Fruit fly (Drosophila melanogaster) whole organism, wandering third instar larva: ENCODE measurements around the gene CG5167.
A peak's percentile ranks its signal among the peaks of the same experiment; 100 is the strongest.

Experiments
- CG9705 ChIP-seq: fragments of 200-800 bp; sonication (Bioruptor generic); optimal IDR thresholded peaks from 2 replicates; lab custom pipeline; 2018; ENCODE audit warnings: missing biosample characterization, mild to moderate bottlenecking, missing genetic modification characterization
- CrebA ChIP-seq: fragments of 200-800 bp; sonication (Bioruptor generic); optimal IDR thresholded peaks from 2 replicates; lab custom pipeline; 2016; ENCODE audit warnings: missing biosample characterization, mild to moderate bottlenecking, missing genetic modification characterization, borderline replicate concordance
- Dif ChIP-seq: fragments of 200-275, 200-300 bp; sonication (Bioruptor generic); optimal IDR thresholded peaks from 2 replicates; lab custom pipeline; 2018; ENCODE audit warnings: missing biosample characterization, missing genetic modification characterization; ENCODE audit not compliant: partially characterized antibody
- GATAd ChIP-seq: sonication (Bioruptor generic); optimal IDR thresholded peaks from 2 replicates; lab custom pipeline; 2016; ENCODE audit warnings: missing biosample characterization, missing genetic modification characterization
- HLH106 ChIP-seq: fragments of 200-800 bp; optimal IDR thresholded peaks from 3 replicates; lab custom pipeline; 2019; ENCODE audit warnings: missing biosample characterization, mild to moderate bottlenecking, missing genetic modification characterization, moderate library complexity
- Hnf4 ChIP-seq: fragments of 200-800 bp; sonication (Bioruptor generic); optimal IDR thresholded peaks from 2 replicates; lab custom pipeline; 2016; ENCODE audit warnings: missing biosample characterization, mild to moderate bottlenecking, missing genetic modification characterization
- Hr83 ChIP-seq: fragments of 200-300 bp; sonication (Bioruptor generic); optimal IDR thresholded peaks from 2 replicates; lab custom pipeline; 2016; ENCODE audit warnings: missing biosample characterization, mild to moderate bottlenecking, missing genetic modification characterization, moderate library complexity; ENCODE audit not compliant: poor library complexity, severe bottlenecking
- Jra ChIP-seq: sonication (Bioruptor generic); optimal IDR thresholded peaks from 2 replicates; lab custom pipeline; 2016; ENCODE audit warnings: missing biosample characterization, missing genetic modification characterization
- Mio ChIP-seq: sonication (Bioruptor generic); optimal IDR thresholded peaks from 2 replicates; lab custom pipeline; 2016; ENCODE audit warnings: missing biosample characterization, missing genetic modification characterization
- N ChIP-seq: fragments of >200 bp; optimal IDR thresholded peaks from 2 replicates; lab custom pipeline; 2018; ENCODE audit warnings: missing biosample characterization, missing external identifiers, missing genetic modification characterization
- OdsH ChIP-seq: fragments of 200-800 bp; sonication (Bioruptor generic); optimal IDR thresholded peaks from 2 replicates; lab custom pipeline; 2016; ENCODE audit warnings: missing biosample characterization, mild to moderate bottlenecking, missing genetic modification characterization
- Rel ChIP-seq, 2 experiments: fragments of 200-800 bp; sonication (Bioruptor generic) in 1 of 2; optimal IDR thresholded peaks; 2 replicates in 1 of 2; 3 replicates in 1 of 2; lab custom pipeline; 2016 to 2019; ENCODE audit warnings: mild to moderate bottlenecking in 2 of 2, missing biosample characterization in 2 of 2, missing genetic modification characterization in 2 of 2, moderate library complexity in 1 of 2
- Sp1 ChIP-seq: fragments of 200-800 bp; sonication (Bioruptor generic); optimal IDR thresholded peaks from 3 replicates; lab custom pipeline; 2019; ENCODE audit warnings: missing biosample characterization, mild to moderate bottlenecking, missing genetic modification characterization, moderate library complexity
- br ChIP-seq: fragments of 200-800 bp; sonication (Bioruptor generic); optimal IDR thresholded peaks from 2 replicates; lab custom pipeline; 2016; ENCODE audit warnings: missing biosample characterization, missing genetic modification characterization
- brk ChIP-seq: fragments of 200-800 bp; sonication (Bioruptor generic); optimal IDR thresholded peaks from 2 replicates; lab custom pipeline; 2016; ENCODE audit warnings: missing biosample characterization, mild to moderate bottlenecking, missing genetic modification characterization
- dl ChIP-seq, 2 experiments: fragments of 175-275, 200-275 bp in 1 of 2; fragments of 200-275 bp in 1 of 2; sonication (Bioruptor generic); optimal IDR thresholded peaks; lab custom pipeline; 2018; ENCODE audit warnings: mild to moderate bottlenecking in 2 of 2, missing biosample characterization in 2 of 2, missing genetic modification characterization in 2 of 2, moderate library complexity in 2 of 2; ENCODE audit not compliant: partially characterized antibody in 2 of 2, insufficient read depth in 1 of 2
- dmrt93B ChIP-seq: fragments of 200-800 bp; sonication (Bioruptor generic); optimal IDR thresholded peaks from 2 replicates; lab custom pipeline; 2018; ENCODE audit warnings: missing biosample characterization, mild to moderate bottlenecking, missing genetic modification characterization
- dsf ChIP-seq: sonication (Bioruptor generic); optimal IDR thresholded peaks from 2 replicates; lab custom pipeline; 2016; ENCODE audit warnings: missing biosample characterization, missing genetic modification characterization, borderline replicate concordance
- ey ChIP-seq: fragments of 200-800 bp; sonication (Bioruptor generic); optimal IDR thresholded peaks from 2 replicates; lab custom pipeline; 2016; ENCODE audit warnings: missing biosample characterization, missing genetic modification characterization
- foxo ChIP-seq, 2 experiments: fragments of 200-800 bp; sonication (Bioruptor generic); optimal IDR thresholded peaks; 2 replicates in 1 of 2; 3 replicates in 1 of 2; lab custom pipeline; 2016 to 2017; ENCODE audit warnings: missing biosample characterization in 2 of 2, missing genetic modification characterization in 2 of 2
- fru ChIP-seq: fragments of 200-800 bp; sonication (Bioruptor generic); optimal IDR thresholded peaks from 3 replicates; lab custom pipeline; 2016; ENCODE audit warnings: missing biosample characterization, mild to moderate bottlenecking, missing genetic modification characterization
- h ChIP-seq: fragments of 200-800 bp; sonication (Bioruptor generic); optimal IDR thresholded peaks from 3 replicates; lab custom pipeline; 2016; ENCODE audit warnings: missing biosample characterization, mild to moderate bottlenecking, missing genetic modification characterization
- jim ChIP-seq: fragments of 175-275, 200-325 bp; sonication (Bioruptor generic); optimal IDR thresholded peaks from 2 replicates; lab custom pipeline; 2016; ENCODE audit warnings: missing biosample characterization, mild to moderate bottlenecking, missing genetic modification characterization
- lola ChIP-seq: fragments of >200 bp; optimal IDR thresholded peaks from 2 replicates; lab custom pipeline; 2017; ENCODE audit warnings: missing biosample characterization, missing genetic modification characterization
- pan ChIP-seq: fragments of >200 bp; optimal IDR thresholded peaks from 2 replicates; lab custom pipeline; 2017
- psq ChIP-seq: fragments of 200-800 bp; sonication (Bioruptor generic); optimal IDR thresholded peaks from 3 replicates; lab custom pipeline; 2017; ENCODE audit warnings: missing biosample characterization, mild to moderate bottlenecking, missing genetic modification characterization, moderate library complexity
- rgr ChIP-seq: fragments of 200-800 bp; sonication (Bioruptor generic); optimal IDR thresholded peaks from 3 replicates; lab custom pipeline; 2016; ENCODE audit warnings: missing biosample characterization, mild to moderate bottlenecking, missing genetic modification characterization
- sv ChIP-seq: fragments of 200-800 bp; sonication (Bioruptor generic); optimal IDR thresholded peaks from 3 replicates; lab custom pipeline; 2016; ENCODE audit warnings: missing biosample characterization, missing genetic modification characterization
- tai ChIP-seq: sonication (Bioruptor generic); optimal IDR thresholded peaks from 2 replicates; lab custom pipeline; 2016; ENCODE audit warnings: missing biosample characterization, missing genetic modification characterization
- usp ChIP-seq: fragments of >200 bp; optimal IDR thresholded peaks from 2 replicates; lab custom pipeline; 2017; ENCODE audit warnings: missing biosample characterization, missing genetic modification characterization
- woc ChIP-seq: sonication (Bioruptor generic); optimal IDR thresholded peaks from 2 replicates; lab custom pipeline; 2016; ENCODE audit warnings: missing biosample characterization, mild to moderate bottlenecking, missing genetic modification characterization

CG5167 gene

DNA sequence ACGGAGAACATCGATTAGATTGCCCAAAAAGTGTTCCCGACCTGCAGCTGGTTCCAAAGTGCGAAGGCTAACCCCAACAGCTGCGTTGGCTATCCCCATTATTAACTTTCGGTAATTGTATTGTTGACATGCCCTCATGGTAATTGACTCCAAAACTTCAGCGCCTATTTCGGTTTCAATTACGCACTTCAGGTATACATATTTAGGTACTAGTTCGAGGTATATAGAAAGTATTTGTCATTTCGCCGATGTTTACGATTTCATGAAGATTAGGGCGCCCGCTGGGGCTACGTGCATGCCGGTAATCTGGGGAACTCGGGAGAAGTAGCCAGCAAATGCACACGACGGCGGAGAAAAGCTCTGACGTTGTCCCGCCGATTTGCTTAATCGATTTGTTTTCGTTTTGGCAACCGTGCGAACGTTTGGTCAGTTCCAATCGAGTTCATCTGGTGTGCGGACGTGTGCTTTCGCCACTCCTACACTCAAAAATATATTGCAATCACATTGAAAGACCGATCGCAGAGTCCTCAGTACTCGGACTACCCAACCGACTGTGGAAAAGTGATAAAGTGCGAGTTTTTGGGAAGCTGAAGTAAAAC, 34.8 kb downstream of the CG5167 start:
- TF ChIP-seq h (GFP tag; lab: Kevin White, UChicago) (peak; percentile 63), dl (GFP tag; optimal IDR thresholded peaks at IDR 0.05; lab: Kevin White, UChicago; ENCODE audit: insufficient read depth in 1 of 2, partially characterized antibody in 2 of 2) (no peak), ey (GFP tag; lab: Kevin White, UChicago) (no peak), foxo (GFP tag; optimal IDR thresholded peaks at IDR 0.05; lab: Kevin White, UChicago) (peak in 1 of 2 experiments; percentile 16), woc (GFP tag; lab: Kevin White, UChicago) (peak; percentile 19), psq (no peak), br (GFP tag; lab: Kevin White, UChicago) (no peak), Sp1 (GFP tag; lab: Kevin White, UChicago) (peak; percentile 31), rgr (GFP tag; lab: Kevin White, UChicago) (peak; percentile 60), fru (GFP tag; lab: Kevin White, UChicago) (peak; percentile 20), usp (no peak), Hr83 (GFP tag; lab: Kevin White, UChicago) (peak; percentile 55), GATAd (GFP tag; lab: Kevin White, UChicago) (no peak), Mio (GFP tag; lab: Kevin White, UChicago) (no peak), dmrt93B (GFP tag; lab: Kevin White, UChicago) (no peak), jim (no peak), Rel (GFP tag; optimal IDR thresholded peaks at IDR 0.05; lab: Kevin White, UChicago) (no peak), Rel (tag; optimal IDR thresholded peaks at IDR 0.05; lab: Kevin White, UChicago) (peak; percentile 95), Hnf4 (peak; percentile 1), CrebA (GFP tag; lab: Kevin White, UChicago) (no peak), Dif (peak; percentile 11), Jra (GFP tag; lab: Kevin White, UChicago) (no peak)
- TF ChIP-seq, all 38 proteins: peak for 10

DNA sequence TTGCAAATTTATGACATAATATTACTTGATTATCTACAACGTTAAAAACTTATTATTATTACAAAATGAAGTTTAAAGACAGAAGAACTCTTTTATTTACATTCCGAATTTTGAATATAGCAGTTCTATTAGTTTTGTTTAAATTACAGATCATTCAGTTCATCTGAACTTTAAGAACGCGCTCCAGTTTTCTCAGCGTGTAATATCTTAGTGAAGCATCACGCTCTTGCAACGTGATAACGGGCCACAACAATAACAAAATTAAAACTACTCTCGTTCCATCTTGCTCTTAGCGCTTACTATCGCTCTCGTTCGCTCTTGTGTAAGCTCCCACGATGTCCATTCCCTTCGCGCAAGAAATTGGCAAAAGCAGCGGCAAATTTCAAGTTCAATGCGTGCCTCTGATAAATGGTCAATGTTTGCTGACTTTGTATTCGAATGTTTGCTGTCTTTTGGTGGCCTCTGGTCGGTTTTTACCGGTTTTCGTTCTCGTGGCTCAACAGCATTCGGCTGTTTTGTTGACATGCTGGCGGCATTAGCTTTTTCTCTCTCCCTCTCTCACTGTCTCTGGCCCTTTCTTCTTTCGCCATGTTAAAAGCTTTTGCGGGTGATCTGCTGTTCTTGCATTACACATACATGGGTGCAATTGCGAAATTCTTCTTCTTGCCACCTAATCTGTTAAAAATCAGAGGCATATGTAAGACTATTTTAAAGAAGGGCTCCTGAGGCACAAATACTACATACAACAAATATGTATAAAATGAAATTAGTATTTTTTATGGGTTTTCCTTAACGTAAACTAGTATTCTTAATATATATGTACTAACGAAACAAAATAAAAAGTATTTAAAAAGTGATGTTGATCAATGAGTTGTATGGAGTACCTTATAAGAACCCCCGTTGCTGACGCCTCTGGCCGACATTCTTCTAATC, 36.5 kb downstream of the CG5167 start:
- peak; percentile 44 for TF ChIP-seq dmrt93B (GFP tag; lab: Kevin White, UChicago)
- peak; percentile 72 for TF ChIP-seq psq
- peak; percentile 79 for TF ChIP-seq HLH106 (tag; lab: Kevin White, UChicago)
- no peak for TF ChIP-seq dl (GFP tag; optimal IDR thresholded peaks at IDR 0.05; lab: Kevin White, UChicago; ENCODE audit: insufficient read depth in 1 of 2, partially characterized antibody in 2 of 2)
- peak in 1 of 2 experiments; percentile 82 for TF ChIP-seq foxo (GFP tag; optimal IDR thresholded peaks at IDR 0.05; lab: Kevin White, UChicago)
- peak; percentile 56 for TF ChIP-seq Hr83 (GFP tag; lab: Kevin White, UChicago)
- TF ChIP-seq CG9705 (GFP tag; lab: Kevin White, UChicago): peak; percentile 45
- no peak for TF ChIP-seq sv (GFP tag; lab: Kevin White, UChicago)
- TF ChIP-seq Dif: peak; percentile 11
- peak; percentile 51 for TF ChIP-seq tai (GFP tag; lab: Kevin White, UChicago)
- no peak for TF ChIP-seq pan (lab: Kevin White, UChicago)
- peak; percentile 83 for TF ChIP-seq OdsH
- TF ChIP-seq Sp1 (GFP tag; lab: Kevin White, UChicago): peak; percentile 84
- TF ChIP-seq rgr (GFP tag; lab: Kevin White, UChicago): peak; percentile 82
- peak; percentile 78 for TF ChIP-seq brk (GFP tag; lab: Kevin White, UChicago)
- TF ChIP-seq ey (GFP tag; lab: Kevin White, UChicago): peak; percentile 68
- TF ChIP-seq GATAd (GFP tag; lab: Kevin White, UChicago): no peak
- TF ChIP-seq usp: no peak
- TF ChIP-seq dsf (GFP tag; lab: Kevin White, UChicago): peak; percentile 28
- TF ChIP-seq h (GFP tag; lab: Kevin White, UChicago): peak; percentile 90
- TF ChIP-seq Jra (GFP tag; lab: Kevin White, UChicago): peak; percentile 63
- TF ChIP-seq woc (GFP tag; lab: Kevin White, UChicago): peak; percentile 37
- peak; percentile 77 for TF ChIP-seq fru (GFP tag; lab: Kevin White, UChicago)
- TF ChIP-seq Hnf4: peak; percentile 38
- TF ChIP-seq br (GFP tag; lab: Kevin White, UChicago): peak; percentile 64

DNA sequence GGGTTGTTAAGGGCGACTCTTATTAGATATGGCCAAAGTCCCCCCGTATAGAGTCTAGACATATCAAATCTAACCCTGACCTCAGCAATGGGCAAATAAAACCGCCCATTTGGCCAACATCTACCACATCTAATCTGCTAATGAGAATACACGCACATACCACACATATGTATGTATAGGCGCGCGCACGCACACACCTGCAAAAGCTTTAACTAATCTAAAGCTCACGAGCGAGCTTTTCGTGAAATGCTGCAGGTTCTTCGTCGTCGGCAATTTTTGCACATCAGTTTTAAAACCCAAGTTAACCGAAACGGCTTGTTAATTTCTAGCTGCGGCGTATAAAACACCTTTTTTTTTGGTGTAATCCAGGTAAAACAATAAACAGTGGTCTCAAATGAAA, 37.4 kb downstream of the CG5167 start:
- TF ChIP-seq pan (lab: Kevin White, UChicago): no peak
- no peak for TF ChIP-seq N (GFP tag; lab: Kevin White, UChicago)
- no peak for TF ChIP-seq Rel (GFP tag; optimal IDR thresholded peaks at IDR 0.05; lab: Kevin White, UChicago)
- peak; percentile 12 for TF ChIP-seq Rel (tag; optimal IDR thresholded peaks at IDR 0.05; lab: Kevin White, UChicago)
- peak; percentile 58 for TF ChIP-seq lola (GFP tag; lab: Kevin White, UChicago)
- peak; percentile 20 for TF ChIP-seq Hr83 (GFP tag; lab: Kevin White, UChicago)
- no peak for TF ChIP-seq HLH106 (tag; lab: Kevin White, UChicago)
- no peak for TF ChIP-seq GATAd (GFP tag; lab: Kevin White, UChicago)
- TF ChIP-seq, all 38 proteins: peak for 3
